Worm (Caenorhabditis elegans) whole organism, midembryonic: Measurements from ENCODE around the gene symk-1.

Source experiments
- T22C8.4 ChIP-seq: fragments of 200-800 bp; sonication (Bioruptor generic); IDR thresholded peaks from 2 replicates; pipeline ENCODE4 v1.3.6; 2022; ENCODE audit warnings: missing genetic modification characterization, missing compliant biosample characterization
- cog-1 ChIP-seq: sonication (generic microtip); optimal IDR thresholded peaks from 2 replicates; lab custom pipeline; 2016; ENCODE audit warnings: missing genetic modification characterization, missing compliant biosample characterization
- flt-1 ChIP-seq: fragments of 200-800 bp; sonication (Bioruptor generic); IDR thresholded peaks from 2 replicates; pipeline ENCODE4 v1.3.6; 2022; ENCODE audit warnings: missing genetic modification characterization, missing compliant biosample characterization
- klf-2 ChIP-seq: fragments of 200-800 bp; sonication (Bioruptor generic); conservative IDR thresholded peaks from 2 replicates; pipeline ENCODE4 v1.3.6; 2022; ENCODE audit warnings: missing genetic modification reagents, missing genetic modification characterization, missing compliant biosample characterization
- med-1 ChIP-seq: sonication (generic microtip); optimal IDR thresholded peaks from 2 replicates; lab custom pipeline; 2017; ENCODE audit warnings: missing genetic modification characterization, mild to moderate bottlenecking, missing compliant biosample characterization, antibody characterized with exemption, missing genetic modification reagents; ENCODE audit not compliant: insufficient read depth
- ref-1 ChIP-seq: fragments of 200-800 bp; sonication (Bioruptor generic); conservative IDR thresholded peaks from 2 replicates; pipeline ENCODE4 v1.3.6; 2022; ENCODE audit warnings: missing genetic modification reagents, missing genetic modification characterization, missing compliant biosample characterization
- tab-1 ChIP-seq: fragments of 200-800 bp; sonication (Bioruptor generic); IDR thresholded peaks from 2 replicates; pipeline ENCODE4 v1.3.6; 2022; ENCODE audit warnings: missing genetic modification characterization, missing compliant biosample characterization
- ztf-23 ChIP-seq: fragments of 200-800 bp; sonication (Bioruptor generic); IDR thresholded peaks from 2 replicates; pipeline ENCODE4 v1.3.6; 2022; ENCODE audit warnings: missing genetic modification reagents, missing genetic modification characterization, missing compliant biosample characterization
- ztf-29 ChIP-seq: fragments of 200-800 bp; sonication (Bioruptor generic); IDR thresholded peaks from 2 replicates; pipeline ENCODE4 v1.3.6; 2022; ENCODE audit warnings: missing genetic modification reagents, missing genetic modification characterization, missing compliant biosample characterization

The symk-1 gene

DNA sequence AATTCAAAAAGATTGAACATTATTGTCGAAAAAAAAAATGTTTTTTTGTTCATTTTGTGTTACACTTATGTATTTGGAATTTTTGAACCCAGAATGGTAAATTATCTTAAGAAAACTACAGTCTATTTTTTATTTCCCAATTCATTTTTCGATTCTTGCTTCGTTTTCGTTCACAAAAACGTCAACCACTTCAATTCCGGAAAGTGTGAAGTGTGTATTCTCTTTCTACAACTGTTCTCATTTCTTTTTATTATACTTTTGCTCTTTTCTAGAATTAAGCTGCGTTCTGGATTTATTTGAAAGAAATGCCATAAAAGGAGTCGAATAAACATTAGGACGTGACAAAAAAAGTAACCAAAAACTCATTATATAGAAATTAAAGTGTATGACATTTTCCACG is 52.2 kb downstream of the symk-1 start, which contains the start of gene F41E6.1:
Gene F41E6.1, plus strand, starts transcription at position 301 of the 400 bp plus-strand sequence.
- TF ChIP-seq cog-1 (tag; lab: Kevin White, UChicago) (no peak), ztf-23 (GFP tag; lab: Robert Waterston, UW) (no peak), klf-2 (no peak), ztf-29 (GFP tag; lab: Robert Waterston, UW) (no peak), med-1 (GFP tag; lab: Kevin White, UChicago) (no peak), tab-1 (GFP tag; lab: Robert Waterston, UW) (no peak), ref-1 (GFP tag; lab: Robert Waterston, UW) (no peak), flt-1 (GFP tag; lab: Robert Waterston, UW) (no peak), T22C8.4 (GFP tag; lab: Robert Waterston, UW) (no peak)

DNA sequence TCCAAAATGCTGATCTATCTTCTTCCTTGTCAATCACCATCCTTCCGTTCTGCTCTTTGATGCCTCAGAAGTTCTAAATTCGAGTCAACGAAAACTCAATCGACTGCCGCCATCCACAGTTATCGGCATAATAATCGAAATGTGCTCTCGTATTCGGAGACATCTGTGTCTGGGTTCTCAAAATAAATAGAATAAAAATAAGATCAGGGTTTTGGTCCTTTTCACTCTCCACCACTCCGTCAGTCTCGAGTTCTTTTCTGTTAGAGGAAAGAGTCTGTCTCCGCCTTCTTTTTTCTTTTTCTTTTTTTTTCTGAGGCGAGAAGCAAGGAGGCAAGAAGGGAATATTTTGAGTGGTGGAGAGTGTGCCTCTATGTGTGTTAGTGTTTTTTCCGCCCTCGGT is 53.6 kb downstream of the symk-1 start, which contains the start of gene F41E6.17:
Gene F41E6.17, plus strand, starts transcription at position 348 of the 400 bp plus-strand sequence.
- no peak for TF ChIP-seq flt-1 (GFP tag; lab: Robert Waterston, UW)
- no peak for TF ChIP-seq tab-1 (GFP tag; lab: Robert Waterston, UW)
- no peak for TF ChIP-seq cog-1 (tag; lab: Kevin White, UChicago)
- TF ChIP-seq ztf-29 (GFP tag; lab: Robert Waterston, UW): no peak
- no peak for TF ChIP-seq T22C8.4 (GFP tag; lab: Robert Waterston, UW)
- TF ChIP-seq klf-2: no peak
- TF ChIP-seq med-1 (GFP tag; lab: Kevin White, UChicago): no peak
- no peak for TF ChIP-seq ztf-23 (GFP tag; lab: Robert Waterston, UW)
- TF ChIP-seq ref-1 (GFP tag; lab: Robert Waterston, UW): no peak

DNA sequence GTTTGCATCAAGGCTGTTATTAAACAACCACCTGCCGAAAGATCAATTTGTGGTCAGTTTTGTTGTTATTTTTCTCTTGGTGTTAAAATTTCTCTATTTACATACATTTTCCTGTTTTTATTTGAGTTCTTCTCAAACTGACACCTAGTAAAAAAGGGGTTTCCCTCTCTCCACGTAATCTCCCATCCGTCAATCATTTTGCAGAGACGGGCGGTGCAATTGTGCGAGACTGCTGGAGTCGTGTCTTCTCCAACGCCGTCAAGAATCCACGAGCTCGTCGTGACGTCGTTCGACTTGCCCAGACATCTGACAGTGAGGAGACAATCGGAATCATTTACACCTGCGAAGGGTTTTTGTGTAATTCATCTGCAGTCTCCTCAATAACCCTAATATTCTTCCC is 56.3 kb downstream of the symk-1 start:
- TF ChIP-seq ztf-29 (GFP tag; lab: Robert Waterston, UW) (no peak), flt-1 (GFP tag; lab: Robert Waterston, UW) (no peak), ref-1 (GFP tag; lab: Robert Waterston, UW) (no peak), T22C8.4 (GFP tag; lab: Robert Waterston, UW) (no peak), ztf-23 (GFP tag; lab: Robert Waterston, UW) (no peak), klf-2 (no peak)

DNA sequence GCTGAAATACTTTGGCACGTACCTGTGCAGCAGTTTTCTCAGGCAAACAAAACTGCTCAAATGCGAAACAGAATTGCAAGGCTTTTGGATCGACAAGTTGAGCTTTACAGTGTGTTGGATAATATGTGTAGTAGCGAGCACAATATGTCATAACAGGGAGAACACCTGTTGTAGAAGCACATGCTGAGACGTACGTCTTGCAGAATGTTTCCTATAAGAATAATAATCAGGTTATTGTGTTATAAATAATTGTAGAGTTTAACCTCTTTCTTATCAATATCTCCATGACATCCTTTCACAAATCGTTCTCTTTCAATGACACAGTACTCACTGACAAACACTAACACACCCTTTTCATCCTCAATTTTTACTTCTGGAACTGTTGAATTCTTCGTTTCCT is 57.5 kb downstream of the symk-1 start:
- TF ChIP-seq ref-1 (GFP tag; lab: Robert Waterston, UW): no peak
- no peak for TF ChIP-seq ztf-23 (GFP tag; lab: Robert Waterston, UW)
- no peak for TF ChIP-seq flt-1 (GFP tag; lab: Robert Waterston, UW)
- no peak for TF ChIP-seq klf-2
- TF ChIP-seq cog-1 (tag; lab: Kevin White, UChicago): no peak
- no peak for TF ChIP-seq ztf-29 (GFP tag; lab: Robert Waterston, UW)
- no peak for TF ChIP-seq tab-1 (GFP tag; lab: Robert Waterston, UW)
- no peak for TF ChIP-seq T22C8.4 (GFP tag; lab: Robert Waterston, UW)
- no peak for TF ChIP-seq med-1 (GFP tag; lab: Kevin White, UChicago)

DNA sequence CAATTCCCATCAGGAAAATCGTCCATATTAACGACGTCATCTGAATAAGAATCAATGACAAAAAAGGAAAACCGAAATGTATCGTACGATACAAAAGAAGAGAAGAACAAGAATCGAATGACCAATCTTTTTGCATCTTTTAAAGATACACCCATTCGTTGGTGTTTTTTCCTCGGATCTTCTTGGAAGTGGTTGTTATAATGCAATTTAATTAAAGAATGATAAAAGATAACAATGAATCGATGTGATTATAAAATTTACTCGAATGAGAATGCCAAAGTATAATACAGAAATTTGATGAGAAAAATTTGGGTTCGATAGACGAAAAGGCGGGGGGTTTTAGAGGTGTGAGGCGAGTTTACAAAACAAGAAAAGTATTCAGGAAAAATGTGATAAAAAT is 58.9 kb downstream of the symk-1 start, which contains the start of gene F41E6.12:
Gene F41E6.12, minus strand, starts transcription at position 101 of the 400 bp plus-strand sequence.
- TF ChIP-seq ref-1 (GFP tag; lab: Robert Waterston, UW) (no peak), med-1 (GFP tag; lab: Kevin White, UChicago) (no peak)
